Worm (Caenorhabditis elegans) whole organism, young adult: ENCODE data around the gene hrde-2.
A peak's percentile ranks its signal among the peaks of the same experiment; 100 is the strongest.

Experiments
- B0035.1 ChIP-seq: sonication (generic microtip); optimal IDR thresholded peaks from 2 replicates; lab custom pipeline; 2016; ENCODE audit warnings: missing genetic modification characterization, mild to moderate bottlenecking, missing compliant biosample characterization, missing genotype, missing genetic modification reagents
- B0336.3 ChIP-seq: fragments of 200-800 bp; sonication (Bioruptor generic); IDR thresholded peaks from 2 replicates; pipeline ENCODE4 v1.3.6; 2022; ENCODE audit warnings: missing genetic modification characterization, missing compliant biosample characterization
- F49E8.2 ChIP-seq: sonication (generic microtip); optimal IDR thresholded peaks from 3 replicates; lab custom pipeline; 2017; ENCODE audit warnings: missing genetic modification characterization, mild to moderate bottlenecking, missing compliant biosample characterization, antibody characterized with exemption, moderate library complexity; ENCODE audit not compliant: insufficient read depth
- F55B11.4 ChIP-seq: sonication (generic microtip); optimal IDR thresholded peaks from 2 replicates; lab custom pipeline; 2016; ENCODE audit warnings: missing compliant biosample characterization, missing genetic modification characterization, borderline replicate concordance; ENCODE audit not compliant: insufficient read depth
- ZK185.1 ChIP-seq: sonication (generic microtip); optimal IDR thresholded peaks from 2 replicates; lab custom pipeline; 2016; ENCODE audit warnings: mild to moderate bottlenecking, missing genetic modification characterization, missing compliant biosample characterization; ENCODE audit not compliant: poor library complexity, severe bottlenecking
- athp-1 ChIP-seq: sonication (generic microtip); optimal IDR thresholded peaks from 2 replicates; lab custom pipeline; 2017; ENCODE audit warnings: mild to moderate bottlenecking, missing genetic modification characterization, missing compliant biosample characterization
- attf-6 ChIP-seq: fragments of 200-800 bp; sonication (Bioruptor generic); IDR thresholded peaks from 2 replicates; pipeline ENCODE4 v1.3.6; 2022; ENCODE audit warnings: missing genetic modification reagents, missing genetic modification characterization, missing compliant biosample characterization
- ceh-40 ChIP-seq: fragments of 200-800 bp; sonication (Bioruptor generic); IDR thresholded peaks from 2 replicates; pipeline ENCODE4 v1.3.6; 2022; ENCODE audit warnings: missing genetic modification characterization, missing compliant biosample characterization
- ceh-91 ChIP-seq: fragments of 200-800 bp; sonication (Bioruptor generic); IDR thresholded peaks from 2 replicates; pipeline ENCODE4 v1.3.6; 2022; ENCODE audit warnings: missing genetic modification reagents, missing genetic modification characterization, missing compliant biosample characterization
- dpl-1 ChIP-seq: fragments of 150-350 bp; optimal IDR thresholded peaks from 2 replicates; lab custom pipeline; 2014; ENCODE audit warnings: missing biosample characterization, missing genetic modification reagents, missing genetic modification characterization
- ekl-4 ChIP-seq: fragments of 200-800 bp; sonication (Bioruptor generic); IDR thresholded peaks from 2 replicates; pipeline ENCODE4 v1.3.6; 2022; ENCODE audit warnings: missing genetic modification reagents, missing genetic modification characterization, missing compliant biosample characterization
- fkh-3 ChIP-seq: sonication (generic microtip); optimal IDR thresholded peaks from 2 replicates; lab custom pipeline; 2016; ENCODE audit warnings: mild to moderate bottlenecking, missing genetic modification characterization, missing compliant biosample characterization
- gei-17 ChIP-seq: fragments of 200-800 bp; sonication (Bioruptor generic); optimal IDR thresholded peaks from 2 replicates; lab custom pipeline; 2018; ENCODE audit warnings: mild to moderate bottlenecking, missing genetic modification characterization, missing compliant biosample characterization
- hmg-1.2 ChIP-seq: fragments of 200-800 bp; sonication (Bioruptor generic); IDR thresholded peaks from 2 replicates; pipeline ENCODE4 v1.3.6; 2022; ENCODE audit warnings: missing genetic modification reagents, missing genetic modification characterization, missing compliant biosample characterization
- hmg-20 ChIP-seq: fragments of 200-800 bp; sonication (Bioruptor generic); IDR thresholded peaks from 2 replicates; pipeline ENCODE4 v1.3.6; 2022; ENCODE audit warnings: missing genetic modification reagents, missing genetic modification characterization, missing compliant biosample characterization
- hrde-1 ChIP-seq: sonication (generic microtip); optimal IDR thresholded peaks from 2 replicates; lab custom pipeline; 2016; ENCODE audit warnings: missing genetic modification characterization, mild to moderate bottlenecking, missing compliant biosample characterization, moderate library complexity, missing genotype, missing genetic modification reagents, borderline replicate concordance
- hsf-1 ChIP-seq: fragments of 200-800 bp; sonication (Bioruptor generic); IDR thresholded peaks from 2 replicates; pipeline ENCODE4 v1.3.6; 2022; ENCODE audit warnings: missing genetic modification reagents, missing genetic modification characterization, missing compliant biosample characterization
- lin-54 ChIP-seq: fragments of 200-800 bp; sonication (Bioruptor generic); optimal IDR thresholded peaks from 2 replicates; lab custom pipeline; 2018; ENCODE audit warnings: mild to moderate bottlenecking, missing genetic modification characterization, missing compliant biosample characterization
- madf-3 ChIP-seq: fragments of 200-800 bp; sonication (Bioruptor generic); IDR thresholded peaks from 2 replicates; pipeline ENCODE4 v1.3.6; 2022; ENCODE audit warnings: missing genetic modification reagents, missing genetic modification characterization, missing compliant biosample characterization
- madf-6 ChIP-seq: fragments of 200-800 bp; sonication (Bioruptor generic); IDR thresholded peaks from 2 replicates; pipeline ENCODE4 v1.3.6; 2022; ENCODE audit warnings: missing genetic modification reagents, missing genetic modification characterization, missing compliant biosample characterization
- mes-4 ChIP-seq: sonication (generic microtip); optimal IDR thresholded peaks from 2 replicates; lab custom pipeline; 2016; ENCODE audit warnings: missing genotype, missing genetic modification characterization, missing compliant biosample characterization
- nhr-27 ChIP-seq: fragments of 200-800 bp; sonication (Bioruptor generic); optimal IDR thresholded peaks from 2 replicates; lab custom pipeline; 2018; ENCODE audit warnings: mild to moderate bottlenecking, missing genetic modification characterization, moderate library complexity, missing compliant biosample characterization
- nhr-80 ChIP-seq: sonication (generic microtip); optimal IDR thresholded peaks from 2 replicates; lab custom pipeline; 2016; ENCODE audit warnings: missing genetic modification characterization, missing compliant biosample characterization
- pbrm-1 ChIP-seq: fragments of 200-800 bp; sonication (Bioruptor generic); IDR thresholded peaks from 2 replicates; pipeline ENCODE4 v1.3.6; 2022; ENCODE audit warnings: missing genetic modification reagents, missing genetic modification characterization, missing compliant biosample characterization
- rec-8 ChIP-seq, 2 experiments: sonication (generic microtip); optimal IDR thresholded peaks; 2 replicates each; lab custom pipeline; 2016; ENCODE audit warnings: mild to moderate bottlenecking in 2 of 2, missing genetic modification characterization in 2 of 2, missing genetic modification reagents in 2 of 2, missing genotype in 2 of 2, missing biosample characterization in 1 of 2, missing compliant biosample characterization in 1 of 2, moderate library complexity in 1 of 2
- rpc-1 ChIP-seq, 2 experiments: fragments of 150-350 bp in 1 of 2; sonication (generic microtip) in 1 of 2; optimal IDR thresholded peaks; 2 replicates each; lab custom pipeline; 2014 to 2018; ENCODE audit warnings: missing biosample characterization in 1 of 2, missing genetic modification characterization in 1 of 2, missing genetic modification reagents in 1 of 2, missing genotype in 1 of 2
- snpc-1.1 ChIP-seq: sonication (generic microtip); optimal IDR thresholded peaks from 2 replicates; lab custom pipeline; 2017; ENCODE audit warnings: missing genetic modification characterization, mild to moderate bottlenecking, missing compliant biosample characterization, antibody characterized with exemption, moderate library complexity, missing genotype, missing genetic modification reagents; ENCODE audit not compliant: insufficient read depth
- snpc-1.3 ChIP-seq: sonication (generic microtip); optimal IDR thresholded peaks from 2 replicates; lab custom pipeline; 2017; ENCODE audit warnings: missing genetic modification characterization, mild to moderate bottlenecking, missing compliant biosample characterization, antibody characterized with exemption, moderate library complexity, missing genotype, missing genetic modification reagents; ENCODE audit not compliant: insufficient read depth
- snpc-3.4 ChIP-seq: sonication (generic microtip); optimal IDR thresholded peaks from 2 replicates; lab custom pipeline; 2017; ENCODE audit warnings: missing genetic modification characterization, mild to moderate bottlenecking, missing compliant biosample characterization, antibody characterized with exemption, moderate library complexity, missing genotype, missing genetic modification reagents
- snpc-4 ChIP-seq, 5 experiments: fragments of 150-350 bp in 1 of 5; sonication (generic microtip) in 4 of 5; optimal IDR thresholded peaks; 2 replicates each; lab custom pipeline; 2014 to 2018; ENCODE audit warnings: missing genetic modification characterization in 5 of 5, missing biosample characterization in 3 of 5, antibody characterized with exemption in 2 of 5, mild to moderate bottlenecking in 2 of 5, missing compliant biosample characterization in 2 of 5, missing genotype in 2 of 5, moderate library complexity in 2 of 5, missing genetic modification reagents in 1 of 5
- somi-1 ChIP-seq: fragments of 200-800 bp; sonication (Bioruptor generic); optimal IDR thresholded peaks from 2 replicates; lab custom pipeline; 2018; ENCODE audit warnings: mild to moderate bottlenecking, missing genetic modification characterization, missing compliant biosample characterization
- tbp1 ChIP-seq: fragments of 200-800 bp; sonication (Bioruptor generic); optimal IDR thresholded peaks from 2 replicates; lab custom pipeline; 2018; ENCODE audit warnings: mild to moderate bottlenecking, missing genetic modification characterization, missing compliant biosample characterization
- tlf-1 ChIP-seq: fragments of 200-800 bp; sonication (Bioruptor generic); optimal IDR thresholded peaks from 2 replicates; lab custom pipeline; 2018; ENCODE audit warnings: mild to moderate bottlenecking, missing genetic modification characterization, missing compliant biosample characterization
- ztf-18 ChIP-seq: sonication (generic microtip); optimal IDR thresholded peaks from 2 replicates; lab custom pipeline; 2016; ENCODE audit warnings: missing genotype, mild to moderate bottlenecking, missing genetic modification characterization, missing compliant biosample characterization
- ztf-28 ChIP-seq: fragments of 200-800 bp; sonication (Bioruptor generic); IDR thresholded peaks from 2 replicates; pipeline ENCODE4 v1.3.6; 2022; ENCODE audit warnings: missing genetic modification reagents, missing genetic modification characterization, missing compliant biosample characterization

hrde-2 gene

ce11 chrV:14992627-14993117 lies 12.2 kb upstream of the hrde-2 start, which contains the start of gene T01C3.3 (continued):
- TF ChIP-seq tlf-1 (GFP tag; lab: Kevin White, UChicago) = peak; percentile 54
- peak; percentile 52 for TF ChIP-seq hmg-1.2

DNA sequence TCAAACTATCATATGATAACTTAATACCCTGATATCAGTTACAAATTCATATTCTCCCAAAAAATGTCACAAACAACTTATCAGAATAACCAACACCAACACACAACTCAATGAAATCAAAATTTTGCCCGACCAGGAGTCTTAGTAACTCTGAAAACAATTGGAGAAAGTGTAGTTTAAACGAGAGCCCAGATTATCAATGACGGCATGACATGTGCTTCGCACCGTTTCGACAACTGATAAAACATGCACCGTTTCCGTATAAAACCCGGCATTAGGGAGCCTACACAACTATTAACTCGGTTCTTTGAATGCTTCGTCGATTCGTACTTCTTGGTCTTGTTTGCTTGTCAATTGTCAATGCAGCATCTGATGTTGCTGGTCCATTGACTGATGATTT lies 11.3 kb upstream of the hrde-2 start, which contains the start of gene fil-1:
fil-1 (plus strand) TSS at position 219 of the 400 bp plus-strand sequence.
- no peak for TF ChIP-seq somi-1 (GFP tag; lab: Kevin White, UChicago)
- TF ChIP-seq nhr-80 (tag; lab: Kevin White, UChicago) = peak; percentile 22
- TF ChIP-seq, all 124 proteins: peak for 1

- TF ChIP-seq hmg-20 (no peak), gei-17 (GFP tag; lab: Kevin White, UChicago) (no peak), B0336.3 (no peak), ztf-18 (tag; lab: Kevin White, UChicago) (no peak), snpc-1.3 (tag; lab: Kevin White, UChicago) (no peak), F55B11.4 (no peak), ztf-28 (GFP tag; lab: Robert Waterston, UW) (no peak), nhr-27 (tag; lab: Kevin White, UChicago) (no peak)
Observed at ce11 chrV:14996236-14996635, 8.7 kb upstream of the hrde-2 start, which contains the start of gene irld-14. Gene irld-14, plus strand, starts transcription at chrV:14996536.

ce11 chrV:14999485-15000023 lies 5.3 kb upstream of the hrde-2 start, which contains the start of gene T01C3.11:
Gene T01C3.11, plus strand, starts transcription at chrV:14999535.
- TF ChIP-seq tbp1 (GFP tag; lab: Kevin White, UChicago) (peak; percentile 32), madf-6 (peak; percentile 57), ekl-4 (GFP tag; lab: Robert Waterston, UW) (peak; percentile 56; the same call in 1 of the 2 replicates), snpc-1.3 (tag; lab: Kevin White, UChicago) (peak; percentile 54), F49E8.2 (tag; lab: Kevin White, UChicago) (peak; percentile 68), attf-6 (peak; percentile 53; the same call in 1 of the 2 replicates), snpc-3.4 (tag; lab: Kevin White, UChicago) (peak; percentile 50), mes-4 (tag; lab: Kevin White, UChicago) (peak; percentile 16), tlf-1 (GFP tag; lab: Kevin White, UChicago) (no peak), hsf-1 (peak; percentile 5; the same call in 1 of the 2 replicates), rec-8 (tag; optimal IDR thresholded peaks at IDR 0.05; lab: Kevin White, UChicago) (no peak), B0035.1 (tag; lab: Kevin White, UChicago) (no peak), hrde-1 (peak; percentile 84), dpl-1 (GFP tag; lab: Kevin White, UChicago) (no peak), ZK185.1 (tag; lab: Kevin White, UChicago) (peak; percentile 7), ceh-40 (GFP tag; lab: Robert Waterston, UW) (0 out of 2 replicates have a peak, but pooled peaks have one; percentile 11), ceh-91 (GFP tag; lab: Robert Waterston, UW) (no peak), snpc-4 (GFP tag; optimal IDR thresholded peaks at IDR 0.05; lab: Kevin White, UChicago) (no peak), snpc-4 (tag; optimal IDR thresholded peaks at IDR 0.05; lab: Kevin White, UChicago) (no peak), snpc-1.1 (peak; percentile 35), rpc-1 (optimal IDR thresholded peaks at IDR 0.05; lab: Kevin White, UChicago) (no peak), rpc-1 (tag; optimal IDR thresholded peaks at IDR 0.05; lab: Kevin White, UChicago) (no peak), athp-1 (peak; percentile 34), lin-54 (GFP tag; lab: Kevin White, UChicago) (peak; percentile 25), fkh-3 (tag; lab: Kevin White, UChicago) (no peak), madf-3 (GFP tag; lab: Robert Waterston, UW) (peak; percentile 82; the same call in 1 of the 2 replicates), pbrm-1 (peak; percentile 13; the same call in 1 of the 2 replicates)
- TF ChIP-seq, all 124 proteins: peak for 17
